Worm (Caenorhabditis elegans): ENCODE data around the gene E02H9.7.

- TF ChIP-seq dao-5 (tag; optimal IDR thresholded peaks at IDR 0.05) (no peak), him-1 (tag; optimal IDR thresholded peaks at IDR 0.05) (no peak), W03F9.2 (tag; optimal IDR thresholded peaks at IDR 0.05) (no peak)
Observed at ce11 chrIII:2468202-2468601, 22.7 kb upstream of the E02H9.7 start, which contains the start of the genes E02H9.9 and E02H9.1.
